Fruit fly (Drosophila melanogaster): ENCODE data around the gene CG13623.

DNA sequence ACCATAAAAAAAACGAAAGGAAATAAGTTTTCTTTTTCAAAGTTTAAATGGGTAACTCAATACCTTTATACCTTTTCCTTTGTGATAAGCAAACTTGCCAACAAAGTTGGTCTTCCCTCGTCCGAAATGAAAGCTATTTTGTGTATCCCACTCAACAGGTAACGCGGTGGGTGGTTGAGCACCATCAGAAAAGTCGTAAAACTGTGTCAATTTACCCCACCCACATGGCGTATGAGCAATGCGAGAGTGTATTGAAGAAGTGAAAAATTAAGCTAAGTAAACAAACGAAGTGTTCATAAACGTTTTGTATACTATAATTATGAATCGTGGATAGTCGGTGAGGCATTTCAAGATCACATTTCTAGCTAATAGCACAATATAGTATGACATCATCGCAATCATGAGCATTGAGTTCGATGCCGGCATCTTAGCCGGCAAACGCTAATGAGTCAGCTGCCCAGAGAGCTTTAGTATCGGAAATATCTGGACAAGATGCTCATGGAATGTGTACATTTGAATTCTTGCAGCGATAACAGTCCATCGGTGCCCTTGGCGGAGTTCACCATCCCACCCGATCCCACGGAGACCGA, 20.5 kb upstream of the CG13623 start:
- TF ChIP-seq usp (GFP tag; optimal IDR thresholded peaks at IDR 0.05) (no peak), EcR (GFP tag; optimal IDR thresholded peaks at IDR 0.05) (no peak)

Data from whole organism.